Worm (Caenorhabditis elegans) whole organism, L1 larva: Measurements from ENCODE around the gene T27E7.5.

Source experiments
- aha-1 ChIP-seq: fragments of 150-350 bp; optimal IDR thresholded peaks from 2 replicates; lab custom pipeline; 2014; ENCODE audit warnings: missing biosample characterization, missing genetic modification characterization
- elt-2 ChIP-seq: sonication (generic microtip); optimal IDR thresholded peaks from 2 replicates; lab custom pipeline; 2016; ENCODE audit warnings: missing genetic modification characterization, mild to moderate bottlenecking, inconsistent platforms, missing compliant biosample characterization, missing genetic modification reagents
- lin-15B ChIP-seq: fragments of 150-350 bp; sonication (generic microtip); optimal IDR thresholded peaks from 3 replicates; lab custom pipeline; 2014; ENCODE audit warnings: missing biosample characterization, missing genetic modification characterization
- nhr-11 ChIP-seq: fragments of 150-350 bp; optimal IDR thresholded peaks from 2 replicates; lab custom pipeline; 2014; ENCODE audit warnings: missing biosample characterization, missing genetic modification characterization
- nhr-28 ChIP-seq: fragments of 150-350 bp; optimal IDR thresholded peaks from 2 replicates; lab custom pipeline; 2014; ENCODE audit warnings: missing biosample characterization, missing genetic modification characterization
- nhr-84 ChIP-seq: sonication (generic microtip); optimal IDR thresholded peaks from 2 replicates; lab custom pipeline; 2017; ENCODE audit warnings: missing biosample characterization, missing genetic modification characterization
- unc-130 ChIP-seq: fragments of 150-350 bp; optimal IDR thresholded peaks from 2 replicates; lab custom pipeline; 2017; ENCODE audit warnings: missing biosample characterization, missing genetic modification characterization, inconsistent platforms
- zag-1 ChIP-seq: fragments of 150-350 bp; optimal IDR thresholded peaks from 2 replicates; lab custom pipeline; 2014; ENCODE audit warnings: missing biosample characterization, missing genetic modification characterization

ce11 chrIV:14561677-14562076, 24.7 kb downstream of the T27E7.5 start:
- TF ChIP-seq zag-1: no peak
- no peak for TF ChIP-seq nhr-84 (tag; lab: Kevin White, UChicago)
- peak; percentile 81 for TF ChIP-seq elt-2 (tag; lab: Kevin White, UChicago)
- TF ChIP-seq lin-15B (tag; lab: Kevin White, UChicago): no peak
- TF ChIP-seq aha-1 (tag; lab: Kevin White, UChicago): no peak
- TF ChIP-seq nhr-28 (tag; lab: Kevin White, UChicago): no peak
- no peak for TF ChIP-seq unc-130 (tag; lab: Kevin White, UChicago)
- TF ChIP-seq nhr-11: no peak
